Worm (Caenorhabditis elegans) whole organism, L4 larva: ENCODE data around the gene srw-71.

Experiments
- T26A8.4 ChIP-seq: fragments of 200-800 bp; sonication (Bioruptor generic); IDR thresholded peaks from 2 replicates; pipeline ENCODE4 v1.3.6; 2022; ENCODE audit warnings: missing genetic modification characterization, missing compliant biosample characterization
- Y5F2A.4 ChIP-seq: fragments of 200-800 bp; sonication (Bioruptor generic); optimal IDR thresholded peaks from 2 replicates; lab custom pipeline; 2018; ENCODE audit warnings: mild to moderate bottlenecking, missing genetic modification characterization, missing compliant biosample characterization
- Y75B8A.6 ChIP-seq: fragments of 200-800 bp; sonication (Bioruptor generic); IDR thresholded peaks from 2 replicates; pipeline ENCODE4 v1.3.6; 2022; ENCODE audit warnings: missing genetic modification reagents, missing genetic modification characterization, missing compliant biosample characterization
- ama-1 ChIP-seq: fragments of 150-350 bp; optimal IDR thresholded peaks from 2 replicates; lab custom pipeline; 2014; ENCODE audit warnings: inconsistent platforms, mixed read lengths
- attf-4 ChIP-seq: sonication (generic microtip); optimal IDR thresholded peaks from 3 replicates; lab custom pipeline; 2017; ENCODE audit warnings: missing biosample characterization, missing genetic modification characterization
- ceh-28 ChIP-seq: fragments of 150-350 bp; optimal IDR thresholded peaks from 2 replicates; lab custom pipeline; 2014; ENCODE audit warnings: missing biosample characterization, missing genetic modification reagents, missing genetic modification characterization
- ceh-62 ChIP-seq: sonication (generic microtip); optimal IDR thresholded peaks from 2 replicates; lab custom pipeline; 2017; ENCODE audit warnings: missing biosample characterization, missing genetic modification characterization
- ces-1 ChIP-seq: fragments of 150-350 bp; sonication (generic microtip); optimal IDR thresholded peaks from 4 replicates; lab custom pipeline; 2014; ENCODE audit warnings: missing biosample characterization, missing genetic modification reagents, missing genetic modification characterization
- daf-12 ChIP-seq: fragments of 150-350 bp; optimal IDR thresholded peaks from 2 replicates; lab custom pipeline; 2014; ENCODE audit warnings: missing biosample characterization, missing genetic modification reagents, missing genetic modification characterization
- daf-16 ChIP-seq, 3 experiments: sonication (generic microtip); optimal IDR thresholded peaks; 2 replicates each; lab custom pipeline; 2016 to 2017; ENCODE audit warnings: missing genetic modification characterization in 3 of 3, missing genetic modification reagents in 3 of 3, mild to moderate bottlenecking in 2 of 3, missing compliant biosample characterization in 2 of 3, missing biosample characterization in 1 of 3, moderate library complexity in 1 of 3
- dmd-6 ChIP-seq: fragments of 200-800 bp; sonication (Bioruptor generic); IDR thresholded peaks from 2 replicates; pipeline ENCODE4 v1.3.6; 2022; ENCODE audit warnings: missing genetic modification reagents, missing genetic modification characterization, missing compliant biosample characterization
- dmd-9 ChIP-seq: fragments of 200-800 bp; sonication (Bioruptor generic); IDR thresholded peaks from 2 replicates; pipeline ENCODE4 v1.3.6; 2022; ENCODE audit warnings: missing genetic modification reagents, missing genetic modification characterization, missing compliant biosample characterization
- dve-1 ChIP-seq: sonication (generic microtip); optimal IDR thresholded peaks from 2 replicates; lab custom pipeline; 2017; ENCODE audit warnings: antibody characterized with exemption, mild to moderate bottlenecking, missing genetic modification characterization, missing compliant biosample characterization; ENCODE audit not compliant: insufficient read depth
- fos-1 ChIP-seq: fragments of 150-350 bp; optimal IDR thresholded peaks from 2 replicates; lab custom pipeline; 2014; ENCODE audit warnings: missing biosample characterization, missing genetic modification characterization
- hlh-11 ChIP-seq: fragments of 200-800 bp; sonication (Bioruptor generic); optimal IDR thresholded peaks from 2 replicates; lab custom pipeline; 2018; ENCODE audit warnings: mild to moderate bottlenecking, missing genetic modification characterization, missing compliant biosample characterization
- hmg-1.1 ChIP-seq: fragments of 200-800 bp; sonication (Bioruptor generic); IDR thresholded peaks from 2 replicates; pipeline ENCODE4 v1.3.6; 2022; ENCODE audit warnings: missing genetic modification reagents, missing genetic modification characterization, missing compliant biosample characterization
- lin-38 ChIP-seq: fragments of 200-800 bp; sonication (Bioruptor generic); IDR thresholded peaks from 2 replicates; pipeline ENCODE4 v1.3.6; 2022; ENCODE audit warnings: missing genetic modification reagents, missing genetic modification characterization, missing compliant biosample characterization
- madf-9 ChIP-seq: fragments of 200-800 bp; sonication (Bioruptor generic); conservative IDR thresholded peaks from 2 replicates; pipeline ENCODE4 v1.3.6; 2022; ENCODE audit warnings: missing genetic modification reagents, missing genetic modification characterization, missing compliant biosample characterization
- mdt-29 ChIP-seq: fragments of 200-800 bp; sonication (Bioruptor generic); IDR thresholded peaks from 2 replicates; pipeline ENCODE4 v1.3.6; 2022; ENCODE audit warnings: missing genetic modification reagents, missing genetic modification characterization, missing compliant biosample characterization
- mep-1 ChIP-seq: fragments of 150-350 bp; sonication (generic microtip); optimal IDR thresholded peaks from 3 replicates; lab custom pipeline; 2014; ENCODE audit warnings: missing biosample characterization, missing genetic modification characterization
- nhr-11 ChIP-seq: fragments of 150-350 bp; optimal IDR thresholded peaks from 2 replicates; lab custom pipeline; 2014; ENCODE audit warnings: missing biosample characterization, missing genetic modification characterization
- nhr-237 ChIP-seq: sonication (generic microtip); optimal IDR thresholded peaks from 2 replicates; lab custom pipeline; 2017; ENCODE audit warnings: missing biosample characterization, missing genetic modification characterization
- nhr-28 ChIP-seq: fragments of 150-350 bp; optimal IDR thresholded peaks from 2 replicates; lab custom pipeline; 2014; ENCODE audit warnings: missing biosample characterization, missing genetic modification characterization
- nhr-41 ChIP-seq: fragments of 200-800 bp; sonication (Bioruptor generic); IDR thresholded peaks from 2 replicates; pipeline ENCODE4 v1.3.6; 2022; ENCODE audit warnings: missing genetic modification reagents, missing genetic modification characterization, missing compliant biosample characterization
- pha-4 ChIP-seq, 2 experiments: fragments of 150-350 bp in 1 of 2; fragments of 200-800 bp in 1 of 2; sonication (Bioruptor generic) in 1 of 2; IDR thresholded peaks in 1 of 2; optimal IDR thresholded peaks in 1 of 2; 2 replicates each; pipeline versions ENCODE4 v1.3.6 to Lab custom; 2014 to 2022; ENCODE audit warnings: missing genetic modification characterization in 2 of 2, missing genetic modification reagents in 2 of 2, missing biosample characterization in 1 of 2, missing compliant biosample characterization in 1 of 2
- pqm-1 ChIP-seq: sonication (generic microtip); optimal IDR thresholded peaks from 2 replicates; lab custom pipeline; 2017; ENCODE audit warnings: missing biosample characterization, missing genetic modification characterization
- skn-1 ChIP-seq: fragments of 150-350 bp; optimal IDR thresholded peaks from 2 replicates; lab custom pipeline; 2014; ENCODE audit warnings: missing biosample characterization, missing genetic modification characterization
- unc-39 ChIP-seq: sonication (generic microtip); optimal IDR thresholded peaks from 2 replicates; lab custom pipeline; 2017; ENCODE audit warnings: missing biosample characterization, missing genetic modification characterization
- unc-62 ChIP-seq, 3 experiments: fragments of 150-350 bp in 1 of 3; sonication (generic microtip); optimal IDR thresholded peaks in 2 of 3; peaks in 1 of 3; 1 replicate in 1 of 3; 2 replicates in 2 of 3; lab custom pipeline; 2014 to 2017; ENCODE audit warnings: missing biosample characterization in 3 of 3, missing genetic modification characterization in 3 of 3, missing genetic modification reagents in 3 of 3, missing genotype in 1 of 3
- vab-7 ChIP-seq: fragments of 200-800 bp; sonication (Bioruptor generic); IDR thresholded peaks from 2 replicates; pipeline ENCODE4 v1.3.6; 2022; ENCODE audit warnings: missing genetic modification reagents, missing genetic modification characterization, missing compliant biosample characterization
- zip-11 ChIP-seq: fragments of 200-800 bp; sonication (Bioruptor generic); IDR thresholded peaks from 2 replicates; pipeline ENCODE4 v1.3.6; 2022; ENCODE audit warnings: missing genetic modification characterization, missing compliant biosample characterization

Gene srw-71

DNA sequence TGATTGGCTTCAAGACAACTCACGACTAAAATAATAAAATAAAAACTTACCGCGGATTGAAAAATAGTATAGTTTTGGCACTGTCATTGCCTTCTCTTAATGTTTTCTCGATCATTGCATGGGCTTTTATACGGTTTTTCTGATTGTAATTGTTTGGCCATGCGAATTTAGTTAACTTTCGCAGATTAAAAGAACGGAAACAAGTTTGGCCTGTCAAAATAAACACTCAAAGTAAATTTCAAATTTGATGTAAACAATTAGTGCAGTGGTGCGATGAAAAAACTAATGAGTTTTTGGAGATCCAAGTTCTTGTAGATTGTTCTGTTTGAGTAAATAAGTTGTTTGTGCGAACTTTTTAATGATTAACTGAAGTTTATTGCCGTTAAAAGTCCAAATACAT lies 31.7 kb downstream of the srw-71 start, which contains the start of gene gst-41:
gst-41 (minus strand) TSS at position 101 of the 400 bp plus-strand sequence.
- TF ChIP-seq madf-9 (GFP tag; lab: Robert Waterston, UW) (no peak), daf-12 (no peak), ces-1 (GFP tag; lab: Kevin White, UChicago) (no peak), ceh-62 (tag; lab: Kevin White, UChicago) (no peak), lin-38 (GFP tag; lab: Robert Waterston, UW) (no peak)

DNA sequence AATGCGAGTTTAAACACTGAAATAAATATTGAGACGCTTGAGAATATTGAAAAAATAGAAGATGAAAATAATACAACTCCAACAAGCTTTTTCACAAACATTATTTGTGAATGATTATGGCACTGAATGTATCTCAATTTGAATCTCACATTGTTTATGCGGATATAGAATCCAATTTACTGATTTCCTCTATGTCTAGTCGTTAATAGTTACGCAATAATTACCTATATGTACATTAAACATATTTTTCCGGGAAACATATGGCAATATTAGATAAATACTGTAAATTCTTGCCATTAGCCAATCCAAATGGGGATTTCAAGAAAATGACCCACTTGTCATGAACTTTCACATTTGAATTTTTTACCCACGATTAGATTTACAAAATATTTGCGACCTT lies 35.6 kb downstream of the srw-71 start, which contains the start of gene srx-9:
srx-9 (minus strand) TSS at position 101 of the 400 bp plus-strand sequence.
- TF ChIP-seq ceh-28 (tag; lab: Kevin White, UChicago) (no peak), unc-62 (GFP tag; optimal IDR thresholded peaks at IDR 0.05 in 1 of 2; lab: Kevin White, UChicago) (peak in 1 of 2 experiments; percentile 2), unc-62 (tag; optimal IDR thresholded peaks at IDR 0.05; lab: Kevin White, UChicago) (no peak), dmd-6 (no peak)

DNA sequence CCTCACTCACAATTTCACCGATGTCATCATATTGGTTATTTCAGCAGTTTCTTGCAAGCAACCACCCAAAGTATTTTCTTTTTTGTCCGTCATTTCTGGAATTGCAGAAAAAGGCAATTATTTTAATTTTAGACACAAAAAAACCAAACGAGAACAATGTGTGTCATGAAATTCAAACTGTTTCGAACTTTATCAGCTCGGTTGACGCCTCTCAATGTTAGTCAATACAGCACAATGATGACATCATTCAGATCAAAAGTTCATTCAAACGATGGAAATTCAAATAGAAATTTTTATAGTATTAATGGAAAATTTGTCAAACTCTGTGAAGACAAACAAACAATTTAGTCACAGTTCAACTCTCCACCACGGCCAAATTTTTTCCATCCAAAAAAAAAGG lies 39.0 kb downstream of the srw-71 start, which contains the start of gene fbxa-105:
fbxa-105 (minus strand) TSS at position 97 of the 400 bp plus-strand sequence.
- TF ChIP-seq skn-1 (tag; lab: Kevin White, UChicago) = no peak
- no peak for TF ChIP-seq daf-16 (GFP tag; optimal IDR thresholded peaks at IDR 0.05; lab: Kevin White, UChicago)
- peak; percentile 59 for TF ChIP-seq daf-16 (tag; optimal IDR thresholded peaks at IDR 0.05; lab: Kevin White, UChicago)
- TF ChIP-seq daf-12 = no peak
- no peak for TF ChIP-seq ces-1 (GFP tag; lab: Kevin White, UChicago)
- TF ChIP-seq pqm-1 = peak; percentile 77
- peak; percentile 24 for TF ChIP-seq dve-1 (tag; lab: Kevin White, UChicago)
- TF ChIP-seq nhr-28 (tag; lab: Kevin White, UChicago) = peak; percentile 26

DNA sequence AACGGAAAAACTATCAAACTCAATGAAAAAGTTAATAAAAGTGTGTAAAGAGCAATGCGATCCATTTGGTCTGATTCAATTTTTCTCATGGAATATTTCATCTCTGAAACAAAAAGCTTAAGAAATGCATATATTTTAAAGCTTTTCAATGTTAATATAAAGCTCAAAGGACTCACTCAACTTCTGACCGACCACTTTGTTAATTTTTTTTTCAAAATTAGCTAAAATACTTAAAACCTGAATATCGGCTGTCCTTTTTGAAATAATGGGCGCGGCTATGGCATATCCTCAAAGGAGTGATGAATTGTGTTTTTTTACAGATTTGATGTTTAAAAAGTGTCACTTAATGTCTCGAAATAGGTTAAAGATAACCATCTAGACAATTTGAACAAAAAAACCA lies 41.1 kb downstream of the srw-71 start, which contains the start of gene C02H6.1:
C02H6.1 (minus strand) TSS at position 101 of the 400 bp plus-strand sequence.
- TF ChIP-seq attf-4 (tag; lab: Kevin White, UChicago) (no peak), mdt-29 (no peak), dmd-9 (GFP tag; lab: Robert Waterston, UW) (no peak), ama-1 (lab: Kevin White, UChicago) (no peak), nhr-237 (no peak), vab-7 (GFP tag; lab: Robert Waterston, UW) (no peak), hmg-1.1 (GFP tag; lab: Robert Waterston, UW) (no peak), unc-39 (tag; lab: Kevin White, UChicago) (no peak), hlh-11 (tag; lab: Kevin White, UChicago) (no peak), mep-1 (tag; lab: Kevin White, UChicago) (no peak)

DNA sequence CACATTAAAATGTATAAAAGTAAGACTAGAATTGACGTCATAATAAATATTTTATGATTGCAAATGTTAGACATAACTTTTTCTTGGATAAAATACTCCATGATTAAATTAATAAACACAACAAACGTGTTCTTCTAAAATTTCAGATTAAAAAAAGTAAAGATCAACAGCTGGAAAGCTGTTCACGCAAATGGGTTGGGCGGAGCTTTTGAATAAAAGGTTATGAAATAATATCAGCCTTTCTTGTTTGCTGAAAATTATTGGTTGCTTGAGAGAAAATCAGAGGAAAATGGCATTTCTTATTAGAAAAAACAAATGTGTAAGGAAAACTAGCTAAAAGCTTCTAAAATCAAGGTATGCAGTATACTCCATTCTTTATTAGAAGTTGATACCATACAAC lies 43.2 kb downstream of the srw-71 start, which contains the start of gene C02H6.3:
C02H6.3 (minus strand) TSS at position 101 of the 400 bp plus-strand sequence.
- TF ChIP-seq Y75B8A.6 (GFP tag; lab: Robert Waterston, UW) (no peak), pha-4 (GFP tag; IDR thresholded peaks at IDR 0.05; lab: Robert Waterston, UW) (no peak), pha-4 (tag; optimal IDR thresholded peaks at IDR 0.05; lab: Kevin White, UChicago) (no peak), zip-11 (GFP tag; lab: Robert Waterston, UW) (no peak), attf-4 (tag; lab: Kevin White, UChicago) (no peak), T26A8.4 (GFP tag; lab: Robert Waterston, UW) (no peak), unc-62 (GFP tag; optimal IDR thresholded peaks at IDR 0.05 in 1 of 2; lab: Kevin White, UChicago) (no peak), unc-62 (tag; optimal IDR thresholded peaks at IDR 0.05; lab: Kevin White, UChicago) (no peak), Y5F2A.4 (GFP tag; lab: Kevin White, UChicago) (no peak)

DNA sequence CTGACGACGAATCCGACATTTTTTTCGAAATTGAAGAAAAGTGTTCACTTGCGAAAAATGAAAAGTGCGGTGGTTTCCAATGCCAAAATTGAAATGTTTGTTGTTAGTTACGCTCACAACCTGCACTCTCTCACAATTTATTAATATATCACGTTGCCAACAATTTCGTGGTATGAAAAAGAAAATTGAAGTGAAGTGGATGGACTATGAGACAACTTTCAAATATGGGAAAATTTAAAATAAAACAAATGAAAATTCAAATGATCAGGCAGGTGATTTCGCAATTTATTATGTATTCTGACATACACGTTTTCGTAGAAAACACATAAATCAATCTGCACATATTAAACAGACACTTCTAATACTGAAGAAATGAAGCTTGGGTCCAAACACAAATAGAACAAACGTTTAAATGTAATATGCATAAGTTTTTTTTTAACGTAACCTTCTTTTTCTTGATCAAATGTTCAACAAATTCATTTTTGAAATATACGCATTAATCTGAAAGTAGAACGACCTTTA lies 44.8 kb downstream of the srw-71 start, which contains the start of gene srp-6:
srp-6 (minus strand) TSS at position 51 of the 522 bp plus-strand sequence.
- TF ChIP-seq dve-1 (tag; lab: Kevin White, UChicago) (peak; percentile 10), nhr-11 (tag; lab: Kevin White, UChicago) (peak; percentile 9), nhr-41 (GFP tag; lab: Robert Waterston, UW) (no peak), fos-1 (no peak), unc-62 (GFP tag; optimal IDR thresholded peaks at IDR 0.05 in 1 of 2; lab: Kevin White, UChicago) (peak in 1 of 2 experiments; percentile 66), unc-62 (tag; optimal IDR thresholded peaks at IDR 0.05; lab: Kevin White, UChicago) (no peak)
- TF ChIP-seq, all 104 proteins: peak for 3
